Worm (Caenorhabditis elegans): Measurements from ENCODE around the gene ttr-36.

- TF ChIP-seq sox-2 (GFP tag; IDR thresholded peaks at IDR 0.05) = no peak
- no peak for TF ChIP-seq ama-1 (optimal IDR thresholded peaks at IDR 0.05)
- TF ChIP-seq hlh-30 (tag; optimal IDR thresholded peaks at IDR 0.05; ENCODE audit: insufficient read depth) = no peak
- TF ChIP-seq hlh-15 (tag; optimal IDR thresholded peaks at IDR 0.05) = no peak
- TF ChIP-seq elt-2 (tag; optimal IDR thresholded peaks at IDR 0.05) = peak; percentile 60
- no peak for TF ChIP-seq dmd-4 (tag; optimal IDR thresholded peaks at IDR 0.05; ENCODE audit: borderline replicate concordance)
- no peak for TF ChIP-seq pros-1 (tag; optimal IDR thresholded peaks at IDR 0.05)
- no peak for TF ChIP-seq eyg-1 (tag; optimal IDR thresholded peaks at IDR 0.05)
These were observed 914 bp upstream of the ttr-36 start for ce11 chrX:6509813-6510212.
